Worm (Caenorhabditis elegans) whole organism, young adult: Measurements from ENCODE around the gene T01E8.8.

Experiments
- B0019.2 ChIP-seq: fragments of 200-800 bp; sonication (Bioruptor generic); conservative IDR thresholded peaks from 2 replicates; pipeline ENCODE4 v1.3.6; 2022; ENCODE audit warnings: missing genetic modification reagents, missing genetic modification characterization, missing compliant biosample characterization
- F10E7.11 ChIP-seq: sonication (generic microtip); optimal IDR thresholded peaks from 2 replicates; lab custom pipeline; 2017; ENCODE audit warnings: mild to moderate bottlenecking, missing genetic modification characterization, moderate library complexity, missing compliant biosample characterization
- F22D6.2 ChIP-seq: sonication (generic microtip); optimal IDR thresholded peaks from 2 replicates; lab custom pipeline; 2016; ENCODE audit warnings: mild to moderate bottlenecking, missing genetic modification characterization, missing compliant biosample characterization
- F33H1.4 ChIP-seq: fragments of 200-800 bp; sonication (Bioruptor generic); IDR thresholded peaks from 2 replicates; pipeline ENCODE4 v1.3.6; 2022; ENCODE audit warnings: missing genetic modification reagents, missing genetic modification characterization, missing compliant biosample characterization
- F49E8.2 ChIP-seq: sonication (generic microtip); optimal IDR thresholded peaks from 3 replicates; lab custom pipeline; 2017; ENCODE audit warnings: missing genetic modification characterization, mild to moderate bottlenecking, missing compliant biosample characterization, antibody characterized with exemption, moderate library complexity; ENCODE audit not compliant: insufficient read depth
- F52B5.7 ChIP-seq: sonication (generic microtip); optimal IDR thresholded peaks from 2 replicates; lab custom pipeline; 2016; ENCODE audit warnings: mild to moderate bottlenecking, missing genetic modification characterization, missing compliant biosample characterization
- K11D2.4 ChIP-seq: fragments of 200-800 bp; sonication (Bioruptor generic); IDR thresholded peaks from 2 replicates; pipeline ENCODE4 v1.3.6; 2022; ENCODE audit warnings: missing genetic modification reagents, missing genetic modification characterization, missing compliant biosample characterization
- T26A5.8 ChIP-seq: sonication (generic microtip); optimal IDR thresholded peaks from 2 replicates; lab custom pipeline; 2016; ENCODE audit warnings: missing genetic modification characterization, missing compliant biosample characterization
- Y53G8AR.9 ChIP-seq: fragments of 200-800 bp; sonication (Bioruptor generic); conservative IDR thresholded peaks from 2 replicates; pipeline ENCODE4 v1.3.6; 2022; ENCODE audit warnings: missing genetic modification reagents, missing genetic modification characterization, missing compliant biosample characterization
- Y79H2A.3 ChIP-seq: fragments of 200-800 bp; sonication (Bioruptor generic); conservative IDR thresholded peaks from 2 replicates; pipeline ENCODE4 v1.3.6; 2022; ENCODE audit warnings: missing genetic modification reagents, missing genetic modification characterization, missing compliant biosample characterization
- ZK185.1 ChIP-seq: sonication (generic microtip); optimal IDR thresholded peaks from 2 replicates; lab custom pipeline; 2016; ENCODE audit warnings: mild to moderate bottlenecking, missing genetic modification characterization, missing compliant biosample characterization; ENCODE audit not compliant: poor library complexity, severe bottlenecking
- akir-1 ChIP-seq: fragments of 200-800 bp; sonication (Bioruptor generic); optimal IDR thresholded peaks from 2 replicates; lab custom pipeline; 2018; ENCODE audit warnings: mild to moderate bottlenecking, missing genetic modification characterization, moderate library complexity, missing compliant biosample characterization
- aptf-3 ChIP-seq: fragments of 200-800 bp; sonication (Bioruptor generic); IDR thresholded peaks from 2 replicates; pipeline ENCODE4 v1.3.6; 2022; ENCODE audit warnings: missing genetic modification characterization, missing compliant biosample characterization
- attf-5 ChIP-seq: fragments of 200-800 bp; sonication (Bioruptor generic); optimal IDR thresholded peaks from 2 replicates; lab custom pipeline; 2018; ENCODE audit warnings: mild to moderate bottlenecking, missing genetic modification characterization, missing compliant biosample characterization
- attf-6 ChIP-seq: fragments of 200-800 bp; sonication (Bioruptor generic); IDR thresholded peaks from 2 replicates; pipeline ENCODE4 v1.3.6; 2022; ENCODE audit warnings: missing genetic modification reagents, missing genetic modification characterization, missing compliant biosample characterization
- bed-1 ChIP-seq: fragments of 200-800 bp; sonication (Bioruptor generic); IDR thresholded peaks from 2 replicates; pipeline ENCODE4 v1.3.6; 2022; ENCODE audit warnings: missing genetic modification reagents, missing genetic modification characterization, missing compliant biosample characterization
- bed-2 ChIP-seq: fragments of 200-800 bp; sonication (Bioruptor generic); IDR thresholded peaks from 2 replicates; pipeline ENCODE4 v1.3.6; 2022; ENCODE audit warnings: missing genetic modification reagents, missing genetic modification characterization, missing compliant biosample characterization
- ceh-79 ChIP-seq: sonication (generic microtip); optimal IDR thresholded peaks from 2 replicates; lab custom pipeline; 2017; ENCODE audit warnings: mild to moderate bottlenecking, missing genetic modification characterization, missing compliant biosample characterization
- dpff-1 ChIP-seq: sonication (generic microtip); optimal IDR thresholded peaks from 2 replicates; lab custom pipeline; 2017; ENCODE audit warnings: mild to moderate bottlenecking, missing genetic modification characterization, missing compliant biosample characterization
- egrh-3 ChIP-seq: fragments of 200-800 bp; sonication (Bioruptor generic); IDR thresholded peaks from 2 replicates; pipeline ENCODE4 v1.3.6; 2022; ENCODE audit warnings: missing genetic modification reagents, missing genetic modification characterization, missing compliant biosample characterization
- ekl-4 ChIP-seq: fragments of 200-800 bp; sonication (Bioruptor generic); IDR thresholded peaks from 2 replicates; pipeline ENCODE4 v1.3.6; 2022; ENCODE audit warnings: missing genetic modification reagents, missing genetic modification characterization, missing compliant biosample characterization
- him-1 ChIP-seq: sonication (generic microtip); optimal IDR thresholded peaks from 2 replicates; lab custom pipeline; 2016; ENCODE audit warnings: missing genotype, missing genetic modification reagents, missing genetic modification characterization, missing compliant biosample characterization
- hmg-20 ChIP-seq: fragments of 200-800 bp; sonication (Bioruptor generic); IDR thresholded peaks from 2 replicates; pipeline ENCODE4 v1.3.6; 2022; ENCODE audit warnings: missing genetic modification reagents, missing genetic modification characterization, missing compliant biosample characterization
- lin-40 ChIP-seq: sonication (generic microtip); optimal IDR thresholded peaks from 2 replicates; lab custom pipeline; 2016; ENCODE audit warnings: missing genetic modification characterization, mild to moderate bottlenecking, missing compliant biosample characterization, missing genotype, missing genetic modification reagents
- lsl-1 ChIP-seq: fragments of 200-800 bp; sonication (Bioruptor generic); optimal IDR thresholded peaks from 2 replicates; lab custom pipeline; 2018; ENCODE audit warnings: mild to moderate bottlenecking, missing genetic modification characterization, moderate library complexity, missing compliant biosample characterization
- lsy-27 ChIP-seq: sonication (generic microtip); optimal IDR thresholded peaks from 2 replicates; lab custom pipeline; 2017; ENCODE audit warnings: missing genetic modification characterization, mild to moderate bottlenecking, missing compliant biosample characterization, antibody characterized with exemption, missing genotype, borderline replicate concordance; ENCODE audit not compliant: insufficient read depth
- madf-10 ChIP-seq: sonication (generic microtip); optimal IDR thresholded peaks from 2 replicates; lab custom pipeline; 2016; ENCODE audit warnings: mild to moderate bottlenecking, missing genetic modification characterization, missing compliant biosample characterization
- mcd-1 ChIP-seq: fragments of 200-800 bp; sonication (Bioruptor generic); IDR thresholded peaks from 2 replicates; pipeline ENCODE4 v1.3.6; 2022; ENCODE audit warnings: missing genetic modification reagents, missing genetic modification characterization, missing compliant biosample characterization
- mes-4 ChIP-seq: sonication (generic microtip); optimal IDR thresholded peaks from 2 replicates; lab custom pipeline; 2016; ENCODE audit warnings: missing genotype, missing genetic modification characterization, missing compliant biosample characterization
- nfya-2 ChIP-seq: fragments of 200-800 bp; sonication (Bioruptor generic); IDR thresholded peaks from 2 replicates; pipeline ENCODE4 v1.3.6; 2022; ENCODE audit warnings: missing genetic modification reagents, missing genetic modification characterization, missing compliant biosample characterization
- nfyb-1 ChIP-seq: fragments of 200-800 bp; sonication (Bioruptor generic); IDR thresholded peaks from 2 replicates; pipeline ENCODE4 v1.3.6; 2022; ENCODE audit warnings: missing genetic modification reagents, missing genetic modification characterization, missing compliant biosample characterization
- nhr-120 ChIP-seq: fragments of 200-800 bp; sonication (Bioruptor generic); IDR thresholded peaks from 2 replicates; pipeline ENCODE4 v1.3.6; 2022; ENCODE audit warnings: missing genetic modification characterization, missing compliant biosample characterization
- nhr-80 ChIP-seq: sonication (generic microtip); optimal IDR thresholded peaks from 2 replicates; lab custom pipeline; 2016; ENCODE audit warnings: missing genetic modification characterization, missing compliant biosample characterization
- nhr-90 ChIP-seq: sonication (generic microtip); optimal IDR thresholded peaks from 2 replicates; lab custom pipeline; 2016; ENCODE audit warnings: missing genotype, mild to moderate bottlenecking, missing genetic modification characterization, missing compliant biosample characterization
- pbrm-1 ChIP-seq: fragments of 200-800 bp; sonication (Bioruptor generic); IDR thresholded peaks from 2 replicates; pipeline ENCODE4 v1.3.6; 2022; ENCODE audit warnings: missing genetic modification reagents, missing genetic modification characterization, missing compliant biosample characterization
- snpc-1.3 ChIP-seq: sonication (generic microtip); optimal IDR thresholded peaks from 2 replicates; lab custom pipeline; 2017; ENCODE audit warnings: missing genetic modification characterization, mild to moderate bottlenecking, missing compliant biosample characterization, antibody characterized with exemption, moderate library complexity, missing genotype, missing genetic modification reagents; ENCODE audit not compliant: insufficient read depth
- snpc-4 ChIP-seq, 5 experiments: fragments of 150-350 bp in 1 of 5; sonication (generic microtip) in 4 of 5; optimal IDR thresholded peaks; 2 replicates each; lab custom pipeline; 2014 to 2018; ENCODE audit warnings: missing genetic modification characterization in 5 of 5, missing biosample characterization in 3 of 5, antibody characterized with exemption in 2 of 5, mild to moderate bottlenecking in 2 of 5, missing compliant biosample characterization in 2 of 5, missing genotype in 2 of 5, moderate library complexity in 2 of 5, missing genetic modification reagents in 1 of 5
- tbx-9 ChIP-seq: sonication (generic microtip); optimal IDR thresholded peaks from 2 replicates; lab custom pipeline; 2016; ENCODE audit warnings: borderline replicate concordance, missing genetic modification characterization, inconsistent platforms, missing compliant biosample characterization
- tlf-1 ChIP-seq: fragments of 200-800 bp; sonication (Bioruptor generic); optimal IDR thresholded peaks from 2 replicates; lab custom pipeline; 2018; ENCODE audit warnings: mild to moderate bottlenecking, missing genetic modification characterization, missing compliant biosample characterization
- unc-130 ChIP-seq: sonication (generic microtip); optimal IDR thresholded peaks from 2 replicates; lab custom pipeline; 2016; ENCODE audit warnings: missing genetic modification reagents, missing genetic modification characterization, missing compliant biosample characterization
- ztf-25 ChIP-seq: fragments of 200-800 bp; sonication (Bioruptor generic); IDR thresholded peaks from 2 replicates; pipeline ENCODE4 v1.3.6; 2022; ENCODE audit warnings: missing genetic modification reagents, missing genetic modification characterization, missing compliant biosample characterization
- ztf-3 ChIP-seq: fragments of 200-800 bp; sonication (Bioruptor generic); optimal IDR thresholded peaks from 2 replicates; lab custom pipeline; 2018; ENCODE audit warnings: mild to moderate bottlenecking, missing genetic modification characterization, missing compliant biosample characterization

Gene T01E8.8

ce11 chrII:10189369-10189768 is 41.7 kb upstream of the T01E8.8 start, which contains the start of gene cdc-25.4:
Gene cdc-25.4, minus strand, starts transcription at chrII:10189469.
- TF ChIP-seq F49E8.2 (tag; lab: Kevin White, UChicago) (no peak), K11D2.4 (GFP tag; lab: Robert Waterston, UW) (no peak), B0019.2 (GFP tag; lab: Robert Waterston, UW) (no peak), F52B5.7 (tag; lab: Kevin White, UChicago) (no peak), pbrm-1 (GFP tag; lab: Robert Waterston, UW) (no peak), snpc-1.3 (tag; lab: Kevin White, UChicago) (no peak), madf-10 (tag; lab: Kevin White, UChicago) (no peak), Y53G8AR.9 (GFP tag; lab: Robert Waterston, UW) (no peak)

ce11 chrII:10192207-10192606 is 38.9 kb upstream of the T01E8.8 start, which contains the start of gene R05H5.7:
Gene R05H5.7, plus strand, starts transcription at chrII:10192507.
- TF ChIP-seq F52B5.7 (tag; lab: Kevin White, UChicago) (no peak), ZK185.1 (no peak), tbx-9 (tag; lab: Kevin White, UChicago) (no peak), ztf-3 (no peak), bed-1 (GFP tag; lab: Robert Waterston, UW) (no peak), mes-4 (tag; lab: Kevin White, UChicago) (no peak), Y79H2A.3 (GFP tag; lab: Robert Waterston, UW) (no peak), nfyb-1 (no peak), nhr-90 (no peak), F22D6.2 (tag; lab: Kevin White, UChicago) (no peak), Y53G8AR.9 (GFP tag; lab: Robert Waterston, UW) (no peak), akir-1 (no peak), hmg-20 (GFP tag; lab: Robert Waterston, UW) (no peak), ztf-25 (GFP tag; lab: Robert Waterston, UW) (no peak)
- TF ChIP-seq, all 124 proteins: peak for 0

ce11 chrII:10194605-10195004 is 36.5 kb upstream of the T01E8.8 start, which contains the start of gene srb-6:
Gene srb-6, plus strand, starts transcription at chrII:10194905.
- no peak for TF ChIP-seq dpff-1

- peak; percentile 64 for TF ChIP-seq egrh-3 (GFP tag; lab: Robert Waterston, UW)
- no peak for TF ChIP-seq lin-40
- no peak for TF ChIP-seq aptf-3
- no peak for TF ChIP-seq nfya-2 (GFP tag; lab: Robert Waterston, UW)
- TF ChIP-seq attf-5 (GFP tag; lab: Kevin White, UChicago) = peak; percentile 76
- TF ChIP-seq F49E8.2 (tag; lab: Kevin White, UChicago) = peak; percentile 74
- peak; percentile 31; the same call in 1 of the 2 replicates for TF ChIP-seq ekl-4 (GFP tag; lab: Robert Waterston, UW)
- TF ChIP-seq tlf-1 (GFP tag; lab: Kevin White, UChicago) = peak; percentile 58
- TF ChIP-seq unc-130 (GFP tag; lab: Kevin White, UChicago) = peak; percentile 92
- TF ChIP-seq F33H1.4 (GFP tag; lab: Robert Waterston, UW) = peak; percentile 79
- TF ChIP-seq T26A5.8 = no peak
- peak; percentile 74 for TF ChIP-seq him-1
- no peak for TF ChIP-seq F10E7.11
- TF ChIP-seq ceh-79 = no peak
- TF ChIP-seq nhr-80 = peak; percentile 24
- peak; percentile 80 for TF ChIP-seq lsl-1 (GFP tag; lab: Kevin White, UChicago)
- no peak for TF ChIP-seq lsy-27 (tag; lab: Kevin White, UChicago)
- TF ChIP-seq ztf-25 (GFP tag; lab: Robert Waterston, UW) = peak; percentile 65; the same call in 1 of the 2 replicates
- peak; percentile 49; the same call in 1 of the 2 replicates for TF ChIP-seq attf-6 (GFP tag; lab: Robert Waterston, UW)
- TF ChIP-seq bed-2 (GFP tag; lab: Robert Waterston, UW) = peak; percentile 50; the same call in 1 of the 2 replicates
- TF ChIP-seq nhr-120 (GFP tag; lab: Robert Waterston, UW) = no peak
- TF ChIP-seq mcd-1 (GFP tag; lab: Robert Waterston, UW) = peak; percentile 90
- peak; percentile 37 for TF ChIP-seq snpc-4 (GFP tag; optimal IDR thresholded peaks at IDR 0.05; lab: Kevin White, UChicago)
- no peak for TF ChIP-seq snpc-4 (tag; optimal IDR thresholded peaks at IDR 0.05; lab: Kevin White, UChicago)
These were observed 33.9 kb upstream of the T01E8.8 start, which contains the start of gene R05H5.3 for ce11 chrII:10197091-10197675. Gene R05H5.3, plus strand, starts transcription at chrII:10197625.
